Worm (Caenorhabditis elegans) whole organism, L3 larva: ENCODE data around the gene C16C10.1.

Source experiments
- R02D3.7 ChIP-seq: fragments of 150-350 bp; optimal IDR thresholded peaks from 2 replicates; lab custom pipeline; 2014; ENCODE audit warnings: missing biosample characterization, missing genetic modification characterization
- ZK546.5 ChIP-seq: sonication (generic microtip); optimal IDR thresholded peaks from 2 replicates; lab custom pipeline; 2017; ENCODE audit warnings: missing biosample characterization, missing genetic modification characterization
- aly-2 ChIP-seq: fragments of 150-350 bp; optimal IDR thresholded peaks from 2 replicates; lab custom pipeline; 2014; ENCODE audit warnings: missing biosample characterization, missing genetic modification characterization
- ceh-16 ChIP-seq: sonication (generic microtip); optimal IDR thresholded peaks from 2 replicates; lab custom pipeline; 2017; ENCODE audit warnings: missing biosample characterization, missing genetic modification characterization
- ceh-82 ChIP-seq: fragments of 150-350 bp; optimal IDR thresholded peaks from 2 replicates; lab custom pipeline; 2014; ENCODE audit warnings: missing biosample characterization, missing genetic modification characterization
- ceh-9 ChIP-seq: sonication (generic microtip); optimal IDR thresholded peaks from 2 replicates; lab custom pipeline; 2018; ENCODE audit warnings: missing biosample characterization, missing genetic modification characterization
- daf-12 ChIP-seq: fragments of 150-350 bp; optimal IDR thresholded peaks from 2 replicates; lab custom pipeline; 2014; ENCODE audit warnings: missing biosample characterization, missing genetic modification reagents, missing genetic modification characterization
- egl-5 ChIP-seq: fragments of 150-350 bp; optimal IDR thresholded peaks from 2 replicates; lab custom pipeline; 2017; ENCODE audit warnings: missing biosample characterization, missing genetic modification reagents, missing genetic modification characterization, inconsistent platforms
- elt-1 ChIP-seq: fragments of 150-350 bp; optimal IDR thresholded peaks from 2 replicates; lab custom pipeline; 2014; ENCODE audit warnings: missing biosample characterization, missing genetic modification characterization
- elt-3 ChIP-seq, 3 experiments: fragments of 150-350 bp in 1 of 3; sonication (generic microtip) in 2 of 3; optimal IDR thresholded peaks; 2 replicates in 2 of 3; 4 replicates in 1 of 3; lab custom pipeline; 2014 to 2017; ENCODE audit warnings: missing biosample characterization in 3 of 3, missing genetic modification characterization in 3 of 3
- fkh-10 ChIP-seq: sonication (generic microtip); optimal IDR thresholded peaks from 2 replicates; lab custom pipeline; 2017; ENCODE audit warnings: missing biosample characterization, missing genetic modification reagents, missing genetic modification characterization
- fos-1 ChIP-seq: fragments of 150-350 bp; optimal IDR thresholded peaks from 2 replicates; lab custom pipeline; 2014; ENCODE audit warnings: missing biosample characterization, missing genetic modification characterization
- hmg-11 ChIP-seq: sonication (generic microtip); optimal IDR thresholded peaks from 2 replicates; lab custom pipeline; 2016; ENCODE audit warnings: missing genetic modification characterization, missing compliant biosample characterization
- jun-1 ChIP-seq: fragments of 150-350 bp; optimal IDR thresholded peaks from 2 replicates; lab custom pipeline; 2014; ENCODE audit warnings: missing biosample characterization, missing genetic modification reagents, missing genetic modification characterization
- lin-15B ChIP-seq: fragments of 150-350 bp; optimal IDR thresholded peaks from 2 replicates; lab custom pipeline; 2014; ENCODE audit warnings: missing biosample characterization, missing genetic modification characterization
- lin-39 ChIP-seq: fragments of 150-350 bp; optimal IDR thresholded peaks from 2 replicates; lab custom pipeline; 2018; ENCODE audit warnings: missing biosample characterization, missing genetic modification reagents, missing genetic modification characterization
- lsy-12 ChIP-seq: sonication (generic microtip); optimal IDR thresholded peaks from 2 replicates; lab custom pipeline; 2016; ENCODE audit warnings: mild to moderate bottlenecking, missing genetic modification characterization, missing compliant biosample characterization
- mdl-1 ChIP-seq: fragments of 150-350 bp; optimal IDR thresholded peaks from 2 replicates; lab custom pipeline; 2014; ENCODE audit warnings: missing biosample characterization, missing genetic modification characterization
- mml-1 ChIP-seq: fragments of 150-350 bp; sonication (generic microtip); optimal IDR thresholded peaks from 3 replicates; lab custom pipeline; 2014; ENCODE audit warnings: missing biosample characterization, missing genetic modification characterization
- nfya-1 ChIP-seq: sonication (generic microtip); optimal IDR thresholded peaks from 2 replicates; lab custom pipeline; 2017; ENCODE audit warnings: missing genetic modification characterization, mild to moderate bottlenecking, missing compliant biosample characterization, antibody characterized with exemption, moderate library complexity; ENCODE audit not compliant: insufficient read depth
- nhr-11 ChIP-seq: fragments of 150-350 bp; optimal IDR thresholded peaks from 2 replicates; lab custom pipeline; 2014; ENCODE audit warnings: missing biosample characterization, missing genetic modification characterization
- nhr-237 ChIP-seq: fragments of 150-350 bp; optimal IDR thresholded peaks from 2 replicates; lab custom pipeline; 2014; ENCODE audit warnings: missing biosample characterization, missing genetic modification characterization
- nhr-25 ChIP-seq: sonication (generic microtip); optimal IDR thresholded peaks from 2 replicates; lab custom pipeline; 2017; ENCODE audit warnings: missing biosample characterization, missing genetic modification characterization
- nhr-28 ChIP-seq: fragments of 150-350 bp; optimal IDR thresholded peaks from 2 replicates; lab custom pipeline; 2014; ENCODE audit warnings: missing biosample characterization, missing genetic modification characterization
- nhr-43 ChIP-seq: sonication (generic microtip); optimal IDR thresholded peaks from 2 replicates; lab custom pipeline; 2016; ENCODE audit warnings: mild to moderate bottlenecking, missing genetic modification characterization, missing compliant biosample characterization; ENCODE audit not compliant: poor library complexity, severe bottlenecking
- nhr-67 ChIP-seq: fragments of 150-350 bp; optimal IDR thresholded peaks from 2 replicates; lab custom pipeline; 2014; ENCODE audit warnings: missing biosample characterization, missing genetic modification characterization
- pha-4 ChIP-seq: fragments of 150-350 bp; optimal IDR thresholded peaks from 2 replicates; lab custom pipeline; 2014; ENCODE audit warnings: missing biosample characterization, missing genetic modification reagents, missing genetic modification characterization
- pqm-1 ChIP-seq: fragments of 150-350 bp; optimal IDR thresholded peaks from 2 replicates; lab custom pipeline; 2017; ENCODE audit warnings: missing biosample characterization, missing genetic modification characterization, inconsistent platforms
- sea-2 ChIP-seq: fragments of 150-350 bp; sonication (generic microtip); optimal IDR thresholded peaks from 4 replicates; lab custom pipeline; 2014; ENCODE audit warnings: missing biosample characterization, missing genetic modification reagents, missing genetic modification characterization
- skn-1 ChIP-seq: fragments of 150-350 bp; optimal IDR thresholded peaks from 2 replicates; lab custom pipeline; 2014; ENCODE audit warnings: missing biosample characterization, missing genetic modification characterization
- snpc-4 ChIP-seq: fragments of 150-350 bp; optimal IDR thresholded peaks from 2 replicates; lab custom pipeline; 2014; ENCODE audit warnings: missing biosample characterization, missing genetic modification characterization
- tbx-2 ChIP-seq: sonication (generic microtip); optimal IDR thresholded peaks from 2 replicates; lab custom pipeline; 2016; ENCODE audit warnings: mild to moderate bottlenecking, missing genetic modification characterization, missing compliant biosample characterization
- unc-39 ChIP-seq: sonication (generic microtip); optimal IDR thresholded peaks from 4 replicates; lab custom pipeline; 2017; ENCODE audit warnings: missing biosample characterization, missing genetic modification characterization
- unc-62 ChIP-seq: fragments of 150-350 bp; sonication (generic microtip); optimal IDR thresholded peaks from 4 replicates; lab custom pipeline; 2014; ENCODE audit warnings: missing biosample characterization, missing genetic modification reagents, missing genetic modification characterization
- zag-1 ChIP-seq: fragments of 150-350 bp; optimal IDR thresholded peaks from 2 replicates; lab custom pipeline; 2014; ENCODE audit warnings: missing biosample characterization, missing genetic modification characterization
- ztf-11 ChIP-seq: fragments of 150-350 bp; optimal IDR thresholded peaks from 2 replicates; lab custom pipeline; 2014; ENCODE audit warnings: missing biosample characterization, missing genetic modification characterization
- ztf-4 ChIP-seq: fragments of 150-350 bp; optimal IDR thresholded peaks from 2 replicates; lab custom pipeline; 2014; ENCODE audit warnings: missing biosample characterization, missing genetic modification characterization

Gene C16C10.1

DNA sequence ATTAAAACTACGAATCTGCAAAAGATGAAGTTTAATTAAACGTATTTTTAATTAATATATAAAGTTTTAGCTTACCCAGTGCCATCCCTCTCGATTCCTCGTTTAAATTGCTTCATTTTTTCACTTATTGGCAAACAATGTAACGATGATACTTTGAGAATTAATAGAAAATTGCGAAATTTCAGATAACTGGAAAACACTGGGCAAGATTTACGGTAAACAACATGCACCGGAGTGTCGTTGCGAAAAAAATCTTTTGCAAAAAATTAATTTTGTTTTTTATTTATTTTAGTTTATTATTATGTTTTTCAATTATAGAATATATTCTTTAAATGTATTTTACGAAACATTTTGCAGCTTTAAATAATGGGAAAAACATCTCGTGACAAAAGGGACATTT, 22.8 kb upstream of the C16C10.1 start, which contains the start of the genes pelo-1 and R74.7:
Gene pelo-1, minus strand, starts transcription at position 151 of the 400 bp plus-strand sequence.
Gene R74.7, plus strand, starts transcription at position 358 of the 400 bp plus-strand sequence.
- TF ChIP-seq hmg-11 (tag; lab: Kevin White, UChicago) (no peak), unc-62 (GFP tag; lab: Kevin White, UChicago) (no peak), elt-1 (tag; lab: Kevin White, UChicago) (no peak), ztf-11 (no peak), nhr-67 (tag; lab: Kevin White, UChicago) (no peak), ZK546.5 (no peak), ceh-82 (no peak), nhr-25 (no peak), daf-12 (tag; lab: Kevin White, UChicago) (no peak), R02D3.7 (tag; lab: Kevin White, UChicago) (peak; percentile 88), skn-1 (tag; lab: Kevin White, UChicago) (no peak), mml-1 (tag; lab: Kevin White, UChicago) (no peak), nhr-28 (tag; lab: Kevin White, UChicago) (no peak), pha-4 (tag; lab: Kevin White, UChicago) (peak; percentile 64), lin-39 (tag; lab: Kevin White, UChicago) (no peak), snpc-4 (tag; lab: Kevin White, UChicago) (no peak), lin-15B (tag; lab: Kevin White, UChicago) (peak; percentile 48), nfya-1 (peak; percentile 43), tbx-2 (tag; lab: Kevin White, UChicago) (no peak), nhr-11 (tag; lab: Kevin White, UChicago) (no peak), fos-1 (no peak), sea-2 (GFP tag; lab: Kevin White, UChicago) (no peak), nhr-43 (tag; lab: Kevin White, UChicago) (no peak), aly-2 (no peak), pqm-1 (tag; lab: Kevin White, UChicago) (no peak), ceh-16 (no peak)

- no peak for TF ChIP-seq unc-62 (GFP tag; lab: Kevin White, UChicago)
- no peak for TF ChIP-seq zag-1
- no peak for TF ChIP-seq nhr-237
- no peak for TF ChIP-seq nhr-67 (tag; lab: Kevin White, UChicago)
- no peak for TF ChIP-seq ztf-4 (tag; lab: Kevin White, UChicago)
- TF ChIP-seq ZK546.5, result no peak
- no peak for TF ChIP-seq nfya-1
- no peak for TF ChIP-seq nhr-25
- TF ChIP-seq lsy-12 (tag; lab: Kevin White, UChicago), result no peak
- TF ChIP-seq pqm-1 (tag; lab: Kevin White, UChicago), result no peak
- TF ChIP-seq egl-5 (tag; lab: Kevin White, UChicago), result no peak
Measured at ce11 chrIII:4196988-4197384, 15.7 kb upstream of the C16C10.1 start, which contains the start of gene asd-1. Gene asd-1, plus strand, starts transcription at chrIII:4197285.

DNA sequence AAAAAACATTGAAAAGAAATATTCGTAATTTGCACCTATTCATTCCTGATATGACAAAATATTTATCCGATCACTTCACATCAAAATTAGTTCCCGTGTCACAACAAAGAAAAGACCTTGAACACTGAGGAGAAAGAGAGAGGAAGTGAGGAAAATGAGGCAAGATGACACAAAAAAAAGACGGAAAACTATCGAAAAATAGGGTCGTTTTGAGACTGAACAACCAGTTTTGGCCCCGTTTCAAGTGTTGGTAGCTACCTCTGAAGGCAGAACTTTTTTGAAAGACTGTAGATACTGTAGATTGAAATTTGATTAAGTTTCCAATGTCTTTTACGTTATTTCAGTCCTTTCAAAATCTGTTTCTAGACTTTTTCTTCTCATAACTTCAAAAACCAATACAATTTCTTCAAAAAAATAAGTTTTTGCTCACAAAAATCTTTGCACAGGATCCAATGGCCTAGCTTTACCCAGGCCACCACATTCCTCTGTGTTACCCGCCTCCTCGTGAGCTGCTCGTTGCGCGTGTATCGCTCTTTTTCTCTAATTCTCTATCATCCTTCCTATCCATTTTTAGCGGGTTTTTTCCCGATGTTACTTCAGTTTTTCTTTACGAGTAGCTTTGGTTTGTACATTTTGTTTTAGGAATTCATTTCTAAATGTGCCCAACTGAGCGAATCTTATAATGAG, 15.2 kb upstream of the C16C10.1 start:
- TF ChIP-seq nhr-25 (peak; percentile 58), ztf-4 (tag; lab: Kevin White, UChicago) (no peak), R02D3.7 (tag; lab: Kevin White, UChicago) (peak; percentile 22), ceh-82 (no peak), egl-5 (tag; lab: Kevin White, UChicago) (peak; percentile 20), nhr-67 (tag; lab: Kevin White, UChicago) (no peak), ceh-9 (no peak), jun-1 (no peak), elt-3 (tag; optimal IDR thresholded peaks at IDR 0.05; lab: Kevin White, UChicago) (no peak), nhr-237 (no peak), fos-1 (no peak), mml-1 (tag; lab: Kevin White, UChicago) (no peak), lin-15B (tag; lab: Kevin White, UChicago) (peak; percentile 75), nfya-1 (peak; percentile 84), fkh-10 (GFP tag; lab: Kevin White, UChicago) (peak; percentile 6), lin-39 (tag; lab: Kevin White, UChicago) (peak; percentile 60), skn-1 (tag; lab: Kevin White, UChicago) (peak; percentile 21), mdl-1 (tag; lab: Kevin White, UChicago) (peak; percentile 85), unc-39 (tag; lab: Kevin White, UChicago) (no peak), pha-4 (tag; lab: Kevin White, UChicago) (peak; percentile 73), nhr-11 (tag; lab: Kevin White, UChicago) (no peak), snpc-4 (tag; lab: Kevin White, UChicago) (peak; percentile 46)
